Fruit fly (Drosophila melanogaster) whole organism, embryonic: Measurements from ENCODE around the gene CG31360.
A peak's percentile ranks its signal among the peaks of the same experiment; 100 is the strongest.

Source experiments
- Adf1 ChIP-seq: fragments of 200-800 bp; sonication (Bioruptor generic); IDR thresholded peaks from 2 replicates; pipeline ENCODE4 v1.3.6; 2022; ENCODE audit warnings: missing biosample characterization, missing genetic modification characterization
- Bteb2 ChIP-seq: fragments of 200-800 bp; sonication (Bioruptor generic); optimal IDR thresholded peaks from 2 replicates; lab custom pipeline; 2016; ENCODE audit warnings: missing biosample characterization, missing genetic modification characterization
- CG10431 ChIP-seq: fragments of 200-800 bp; sonication (Bioruptor generic); optimal IDR thresholded peaks from 3 replicates; lab custom pipeline; 2018; ENCODE audit warnings: missing biosample characterization, mild to moderate bottlenecking, missing genetic modification characterization
- CG11093 ChIP-seq: fragments of 200-800 bp; sonication (Bioruptor generic); IDR thresholded peaks from 3 replicates; pipeline ENCODE4 v1.3.6; 2022; ENCODE audit warnings: missing biosample characterization, missing genetic modification characterization
- CG13123 ChIP-seq: fragments of 200-800 bp; sonication (Bioruptor generic); optimal IDR thresholded peaks from 2 replicates; lab custom pipeline; 2016; ENCODE audit warnings: missing biosample characterization, missing genetic modification characterization
- CG13624 ChIP-seq: fragments of 200-800 bp; sonication (Bioruptor generic); optimal IDR thresholded peaks from 2 replicates; lab custom pipeline; 2016; ENCODE audit warnings: missing biosample characterization, missing genetic modification characterization
- CG15601 ChIP-seq: fragments of 200-800 bp; sonication (Bioruptor generic); optimal IDR thresholded peaks from 3 replicates; lab custom pipeline; 2019; ENCODE audit warnings: missing biosample characterization, mild to moderate bottlenecking, missing genetic modification characterization, moderate library complexity
- CG15696 ChIP-seq: fragments of 200-800 bp; sonication (Bioruptor generic); optimal IDR thresholded peaks from 2 replicates; lab custom pipeline; 2019; ENCODE audit warnings: missing biosample characterization, mild to moderate bottlenecking, missing genetic modification characterization, moderate library complexity
- CG18262 ChIP-seq: fragments of 200-800 bp; optimal IDR thresholded peaks from 3 replicates; lab custom pipeline; 2019; ENCODE audit warnings: missing biosample characterization, mild to moderate bottlenecking, missing genetic modification characterization, moderate library complexity
- CG18476 ChIP-seq: fragments of 200-800 bp; sonication (Bioruptor generic); optimal IDR thresholded peaks from 2 replicates; lab custom pipeline; 2016; ENCODE audit warnings: missing biosample characterization, mild to moderate bottlenecking, missing genetic modification characterization
- CG2129 ChIP-seq: fragments of 200-800 bp; sonication (Bioruptor generic); IDR thresholded peaks from 2 replicates; pipeline ENCODE4 v1.3.6; 2022; ENCODE audit warnings: missing biosample characterization, missing genetic modification characterization; ENCODE audit not compliant: partially characterized antibody
- CG2889 ChIP-seq: fragments of 200-800 bp; sonication (Bioruptor generic); IDR thresholded peaks from 3 replicates; pipeline ENCODE4 v1.3.6; 2022; ENCODE audit warnings: missing biosample characterization, missing genetic modification characterization
- CG3065 ChIP-seq: fragments of 200-800 bp; sonication (Bioruptor generic); optimal IDR thresholded peaks from 2 replicates; lab custom pipeline; 2016; ENCODE audit warnings: missing biosample characterization, missing genetic modification characterization
- CG31441 ChIP-seq: fragments of 200-800 bp; sonication (Bioruptor generic); IDR thresholded peaks from 2 replicates; pipeline ENCODE4 v1.3.6; 2022; ENCODE audit warnings: missing biosample characterization, missing genetic modification characterization
- CG34224 ChIP-seq: fragments of 200-800 bp; sonication (Bioruptor generic); IDR thresholded peaks from 3 replicates; pipeline ENCODE4 v1.3.6; 2022; ENCODE audit warnings: missing biosample characterization, missing genetic modification characterization; ENCODE audit not compliant: partially characterized antibody
- CTCF ChIP-seq: fragments of 200-800 bp; sonication (Bioruptor generic); optimal IDR thresholded peaks from 2 replicates; lab custom pipeline; 2017; ENCODE audit warnings: missing biosample characterization, mild to moderate bottlenecking, missing genetic modification characterization, moderate library complexity
- Deaf1 ChIP-seq: fragments of 200-800 bp; optimal IDR thresholded peaks from 3 replicates; lab custom pipeline; 2019; ENCODE audit warnings: missing biosample characterization, mild to moderate bottlenecking, missing genetic modification characterization, moderate library complexity
- ERR ChIP-seq: fragments of 200-800 bp; sonication (Bioruptor generic); optimal IDR thresholded peaks from 2 replicates; lab custom pipeline; 2016; ENCODE audit warnings: missing biosample characterization, missing genetic modification characterization
- Ets65A ChIP-seq: fragments of 200-800 bp; sonication (Bioruptor generic); peaks from one replicate; lab custom pipeline; 2016; ENCODE audit warnings: missing biosample characterization, missing genetic modification characterization
- HLH54F ChIP-seq: fragments of 200-800 bp; sonication (Bioruptor generic); optimal IDR thresholded peaks from 3 replicates; lab custom pipeline; 2016; ENCODE audit warnings: missing biosample characterization, missing genetic modification characterization
- Hr39 ChIP-seq: fragments of >200 bp; optimal IDR thresholded peaks from 2 replicates; lab custom pipeline; 2017
- Kr ChIP-seq: fragments of 200-800 bp; sonication (Bioruptor generic); optimal IDR thresholded peaks from 2 replicates; lab custom pipeline; 2017; ENCODE audit warnings: missing biosample characterization, mild to moderate bottlenecking, missing genetic modification characterization
- Nf-YB ChIP-seq: fragments of 200-800 bp; sonication (Bioruptor generic); optimal IDR thresholded peaks from 3 replicates; lab custom pipeline; 2019; ENCODE audit warnings: missing biosample characterization, mild to moderate bottlenecking, missing genetic modification characterization, moderate library complexity
- Ptx1 ChIP-seq: fragments of 200-800 bp; sonication (Bioruptor generic); IDR thresholded peaks from 2 replicates; pipeline ENCODE4 v1.3.6; 2022; ENCODE audit warnings: missing biosample characterization, missing genetic modification characterization
- Rfx ChIP-seq: fragments of 200-800 bp; sonication (Bioruptor generic); IDR thresholded peaks from 2 replicates; pipeline ENCODE4 v1.3.6; 2022; ENCODE audit warnings: missing biosample characterization, missing genetic modification characterization
- Side ChIP-seq: fragments of 200-800 bp; sonication (Bioruptor generic); optimal IDR thresholded peaks from 2 replicates; lab custom pipeline; 2016; ENCODE audit warnings: missing biosample characterization, missing genetic modification characterization
- Xbp1 ChIP-seq: fragments of 200-800 bp; sonication (Bioruptor generic); optimal IDR thresholded peaks from 3 replicates; lab custom pipeline; 2016; ENCODE audit warnings: missing biosample characterization, mild to moderate bottlenecking, missing genetic modification characterization
- chif ChIP-seq, 2 experiments: fragments of 200-800 bp; sonication (Bioruptor generic); optimal IDR thresholded peaks; 3 replicates each; lab custom pipeline; 2016; ENCODE audit warnings: missing biosample characterization in 2 of 2, missing genetic modification characterization in 2 of 2
- crol ChIP-seq: fragments of 200-800 bp; sonication (Bioruptor generic); IDR thresholded peaks from 2 replicates; pipeline ENCODE4 v1.3.6; 2022; ENCODE audit warnings: missing biosample characterization, missing genetic modification characterization
- da ChIP-seq: fragments of 200-800 bp; sonication (Bioruptor generic); optimal IDR thresholded peaks from 2 replicates; lab custom pipeline; 2016; ENCODE audit warnings: missing biosample characterization, missing genetic modification characterization
- ems ChIP-seq: fragments of 200-800 bp; sonication (Bioruptor generic); optimal IDR thresholded peaks from 3 replicates; lab custom pipeline; 2016; ENCODE audit warnings: missing biosample characterization, missing genetic modification characterization
- ftz-f1 ChIP-seq: fragments of 200-800 bp; sonication (Bioruptor generic); optimal IDR thresholded peaks from 2 replicates; lab custom pipeline; 2016; ENCODE audit warnings: missing biosample characterization, missing genetic modification characterization
- lbe ChIP-seq: fragments of 200-800 bp; sonication (Bioruptor generic); optimal IDR thresholded peaks from 2 replicates; lab custom pipeline; 2016; ENCODE audit warnings: missing biosample characterization, mild to moderate bottlenecking, missing genetic modification characterization
- nom ChIP-seq: fragments of 200-800 bp; sonication (Bioruptor generic); optimal IDR thresholded peaks from 2 replicates; lab custom pipeline; 2017; ENCODE audit warnings: missing biosample characterization, missing genetic modification characterization, mild to moderate bottlenecking, moderate library complexity, missing genetic modification reagents
- oc ChIP-seq: fragments of 200-800 bp; sonication (Bioruptor generic); optimal IDR thresholded peaks from 2 replicates; lab custom pipeline; 2018; ENCODE audit warnings: missing biosample characterization, mild to moderate bottlenecking, missing genetic modification characterization, moderate library complexity
- pzg ChIP-seq: fragments of 200-800 bp; sonication (Bioruptor generic); optimal IDR thresholded peaks from 3 replicates; lab custom pipeline; 2018; ENCODE audit warnings: missing biosample characterization, mild to moderate bottlenecking, missing genetic modification characterization, moderate library complexity
- ro ChIP-seq: fragments of 200-800 bp; sonication (Bioruptor generic); IDR thresholded peaks from 2 replicates; pipeline ENCODE4 v1.3.6; 2022; ENCODE audit warnings: missing biosample characterization, missing genetic modification characterization
- run ChIP-seq: fragments of 200-800 bp; sonication (Bioruptor generic); optimal IDR thresholded peaks from 3 replicates; lab custom pipeline; 2018; ENCODE audit warnings: missing biosample characterization, mild to moderate bottlenecking, missing genetic modification characterization
- sd ChIP-seq: fragments of 200-800 bp; sonication (Bioruptor generic); optimal IDR thresholded peaks from 3 replicates; lab custom pipeline; 2018; ENCODE audit warnings: missing biosample characterization, mild to moderate bottlenecking, missing genetic modification characterization, moderate library complexity
- sens ChIP-seq: fragments of 200-800 bp; sonication (Bioruptor generic); peaks from one replicate; lab custom pipeline; 2016; ENCODE audit warnings: missing biosample characterization, missing genetic modification characterization
- sqz ChIP-seq: fragments of 200-800 bp; sonication (Bioruptor generic); optimal IDR thresholded peaks from 3 replicates; lab custom pipeline; 2018; ENCODE audit warnings: missing biosample characterization, mild to moderate bottlenecking, missing genetic modification characterization
- twi ChIP-seq: fragments of 200-800 bp; optimal IDR thresholded peaks from 2 replicates; lab custom pipeline; 2019; ENCODE audit warnings: missing biosample characterization, mild to moderate bottlenecking, missing genetic modification characterization, moderate library complexity
- z ChIP-seq: fragments of 200-800 bp; sonication (Bioruptor generic); IDR thresholded peaks from 3 replicates; pipeline ENCODE4 v1.3.6; 2022; ENCODE audit warnings: missing biosample characterization, missing genetic modification characterization
- zf30C ChIP-seq: fragments of 200-800 bp; sonication (Bioruptor generic); optimal IDR thresholded peaks from 3 replicates; lab custom pipeline; 2018; ENCODE audit warnings: missing biosample characterization, mild to moderate bottlenecking, missing genetic modification characterization

Gene CG31360

dm6 chr3R:17703691-17704537 is 19.0 kb downstream of the CG31360 start (continued):
- peak; percentile 99 for TF ChIP-seq HLH54F (GFP tag; lab: Kevin White, UChicago)
- peak; percentile 96 for TF ChIP-seq CG15601 (tag; lab: Kevin White, UChicago)
- peak; percentile 99 for TF ChIP-seq Bteb2 (GFP tag; lab: Kevin White, UChicago)
- peak; percentile 19 for TF ChIP-seq Kr
- TF ChIP-seq CTCF (GFP tag; lab: Kevin White, UChicago), result peak; percentile 78
- TF ChIP-seq ro (GFP tag; lab: Robert Waterston, UW), result peak; percentile 97
- TF ChIP-seq CG3065, result peak; percentile 98
- TF ChIP-seq run (tag; lab: Kevin White, UChicago), result peak; percentile 98
- peak; percentile 99 for TF ChIP-seq CG31441 (GFP tag; lab: Robert Waterston, UW)
- TF ChIP-seq da (GFP tag; lab: Kevin White, UChicago), result peak; percentile 99
- TF ChIP-seq CG18476, result peak; percentile 98
- peak; percentile 98 for TF ChIP-seq CG11093 (GFP tag; lab: Robert Waterston, UW)
- no peak for TF ChIP-seq Hr39 (lab: Kevin White, UChicago)
- peak; percentile 99 for TF ChIP-seq Xbp1 (GFP tag; lab: Kevin White, UChicago)
- peak; percentile 99 for TF ChIP-seq Side
- TF ChIP-seq Ptx1 (GFP tag; lab: Robert Waterston, UW), result peak; percentile 99
- TF ChIP-seq Nf-YB (GFP tag; lab: Kevin White, UChicago), result peak; percentile 88
- peak; percentile 98 for TF ChIP-seq CG13123

DNA sequence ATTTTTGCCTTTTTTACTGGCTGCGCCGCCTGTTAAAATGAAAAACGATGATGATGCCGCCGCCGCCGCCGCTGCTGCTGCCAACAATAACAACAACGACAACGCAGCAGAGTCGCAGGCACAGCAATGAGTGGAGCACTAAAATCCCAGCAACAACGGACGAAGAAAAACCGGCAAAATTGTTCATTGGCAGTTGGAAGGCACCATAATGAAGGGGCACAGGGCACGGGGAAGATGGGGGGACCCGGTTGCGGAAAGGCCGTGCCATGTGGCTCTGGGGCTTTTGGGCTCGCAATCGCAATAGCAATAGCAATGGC is 19.6 kb downstream of the CG31360 start:
- TF ChIP-seq CG2129 (GFP tag; lab: Robert Waterston, UW) (no peak), Adf1 (GFP tag; lab: Robert Waterston, UW) (peak; percentile 3; the same call in 1 of the 2 replicates), chif (GFP tag; optimal IDR thresholded peaks at IDR 0.05; lab: Kevin White, UChicago) (no peak), zf30C (GFP tag; lab: Kevin White, UChicago) (peak; percentile 48), crol (GFP tag; lab: Robert Waterston, UW) (peak; percentile 73; the same call in 1 of the 2 replicates), CG13624 (GFP tag; lab: Kevin White, UChicago) (no peak), Rfx (no peak)

DNA sequence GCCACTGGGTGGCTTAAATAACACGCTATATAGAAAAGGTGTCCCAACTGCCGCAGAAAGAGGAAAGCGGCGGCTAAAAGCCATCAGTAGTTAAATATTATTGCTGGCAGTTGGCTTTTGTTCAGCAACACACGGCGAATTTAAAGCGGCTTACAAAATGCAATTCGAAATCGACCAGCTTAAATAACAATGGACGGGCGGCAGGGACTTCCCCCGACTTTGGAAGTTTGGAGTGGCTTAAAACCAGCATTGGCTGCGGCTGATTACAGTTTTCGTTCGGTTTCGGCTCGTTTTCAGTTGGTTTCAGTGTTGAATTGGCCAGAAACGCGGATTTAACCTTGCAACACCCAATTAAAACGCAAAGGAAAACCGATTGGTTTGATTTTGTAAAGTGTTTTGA is 20.2 kb downstream of the CG31360 start:
- no peak for TF ChIP-seq pzg (GFP tag; lab: Kevin White, UChicago)
- TF ChIP-seq oc (tag; lab: Kevin White, UChicago), result peak; percentile 85

DNA sequence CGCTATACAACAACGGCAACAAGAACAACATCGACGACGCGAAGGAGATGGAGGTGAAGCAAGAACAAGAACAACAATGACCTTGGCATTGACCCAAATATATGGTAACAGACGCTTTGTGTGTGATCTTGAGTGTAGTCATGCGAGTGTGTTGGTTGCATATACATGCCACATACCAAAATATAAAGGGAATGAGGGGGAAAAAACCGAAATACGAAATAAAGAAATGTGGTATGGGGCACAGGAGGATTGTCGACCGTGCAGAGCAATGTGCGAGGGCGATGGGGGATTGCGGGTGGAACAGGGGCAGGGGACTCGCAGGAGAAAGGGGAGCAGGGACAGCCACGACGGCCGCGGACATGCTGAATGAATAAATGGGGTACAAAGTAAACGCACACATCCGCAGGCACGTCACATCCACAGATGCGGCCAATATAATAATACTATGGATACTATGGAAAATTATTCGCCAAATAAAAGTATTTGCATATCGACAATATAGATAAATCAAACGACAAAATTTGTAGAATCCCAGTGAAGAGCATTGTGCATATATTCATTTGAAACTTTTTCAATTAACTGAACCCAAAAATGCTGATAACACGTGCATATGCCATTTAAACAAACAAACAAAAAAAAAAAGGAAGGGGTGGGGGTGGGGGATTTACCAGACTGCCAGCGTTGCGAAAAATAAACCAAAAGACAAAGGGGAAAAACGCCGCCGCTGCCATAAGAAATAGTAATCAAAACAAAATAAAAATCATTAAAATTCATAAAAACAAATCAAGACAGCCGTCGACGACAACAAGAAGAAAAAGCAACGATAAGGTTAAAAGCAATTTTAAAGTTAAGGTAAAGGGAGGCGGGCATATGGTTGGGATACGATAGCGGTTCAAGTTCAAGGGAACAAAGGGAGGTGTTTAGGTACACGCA is 21.3 kb downstream of the CG31360 start:
- TF ChIP-seq CG34224 (GFP tag; lab: Robert Waterston, UW) (no peak), CG10431 (GFP tag; lab: Kevin White, UChicago) (peak; percentile 50), z (GFP tag; lab: Robert Waterston, UW) (peak; percentile 48; the same call in 1 of the 3 replicates), Deaf1 (tag; lab: Kevin White, UChicago) (peak; percentile 34), CG2889 (no peak), twi (tag; lab: Kevin White, UChicago) (peak; percentile 55), lbe (GFP tag; lab: Kevin White, UChicago) (peak; percentile 9), ftz-f1 (GFP tag; lab: Kevin White, UChicago) (peak; percentile 62), ERR (GFP tag; lab: Kevin White, UChicago) (peak; percentile 45), crol (GFP tag; lab: Robert Waterston, UW) (peak; percentile 86), nom (GFP tag; lab: Kevin White, UChicago) (peak; percentile 40), CG18262 (tag; lab: Kevin White, UChicago) (no peak), CG15696 (tag; lab: Kevin White, UChicago) (peak; percentile 19), sens (GFP tag; lab: Kevin White, UChicago) (peak; percentile 58), sqz (GFP tag; lab: Kevin White, UChicago) (no peak), oc (tag; lab: Kevin White, UChicago) (no peak), Ets65A (GFP tag; lab: Kevin White, UChicago) (no peak), sd (tag; lab: Kevin White, UChicago) (peak; percentile 72), ems (GFP tag; lab: Kevin White, UChicago) (no peak)
